ENCODE assay signal across 7 worm cellular contexts in genomic region chrX:10618619-10619130, ce11.
TF ChIP-seq lines count a peak whose summit lies in the region.

No protein-coding gene starts in this region.

TF ChIP-seq in whole organism, L1 larva, 84 proteins besides CTCF, POLR2A, EP300 and RAD21:
- TF ChIP-seq nhr-77 (tag; optimal IDR thresholded peaks at IDR 0.05; lab: Kevin White, UChicago) (peak; percentile 19), fkh-4 (tag; optimal IDR thresholded peaks at IDR 0.05; lab: Kevin White, UChicago; ENCODE audit: borderline replicate concordance) (no peak), nhr-12 (tag; optimal IDR thresholded peaks at IDR 0.05; lab: Kevin White, UChicago) (no peak), fkh-10 (GFP tag; optimal IDR thresholded peaks at IDR 0.05; lab: Kevin White, UChicago) (no peak), lin-14 (GFP tag; optimal IDR thresholded peaks at IDR 0.05; lab: Kevin White, UChicago) (peak; percentile 17), nhr-47 (tag; optimal IDR thresholded peaks at IDR 0.05; lab: Kevin White, UChicago) (no peak), tbx-2 (tag; optimal IDR thresholded peaks at IDR 0.05; lab: Kevin White, UChicago) (peak; percentile 31)

TF ChIP-seq in whole organism, L2 larva, 48 proteins besides CTCF, POLR2A, EP300 and RAD21:
- no peak for TF ChIP-seq ztf-4 (tag; optimal IDR thresholded peaks at IDR 0.05; lab: Kevin White, UChicago)
- TF ChIP-seq F13H6.1 (tag; optimal IDR thresholded peaks at IDR 0.05; lab: Kevin White, UChicago) = peak; percentile 63

TF ChIP-seq in whole organism, L3 larva, 47 proteins besides CTCF, POLR2A, EP300 and RAD21:
- no peak for TF ChIP-seq tbx-2 (tag; optimal IDR thresholded peaks at IDR 0.05; lab: Kevin White, UChicago)
- TF ChIP-seq pha-4 (tag; optimal IDR thresholded peaks at IDR 0.05; lab: Kevin White, UChicago) = peak; percentile 78
- TF ChIP-seq eor-1 (tag; optimal IDR thresholded peaks at IDR 0.05; lab: Kevin White, UChicago) = no peak

TF ChIP-seq in whole organism, L4 larva, 104 proteins besides CTCF, POLR2A, EP300 and RAD21:
- peak; percentile 18; the same call in 1 of the 2 replicates for TF ChIP-seq dmd-6 (GFP tag; IDR thresholded peaks at IDR 0.05; lab: Robert Waterston, UW)
- no peak for TF ChIP-seq nhr-111 (GFP tag; optimal IDR thresholded peaks at IDR 0.05; lab: Kevin White, UChicago)
- no peak for TF ChIP-seq rbr-2 (tag; optimal IDR thresholded peaks at IDR 0.05; lab: Kevin White, UChicago)
- no peak for TF ChIP-seq php-3 (GFP tag; IDR thresholded peaks at IDR 0.05; lab: Robert Waterston, UW)
- TF ChIP-seq egl-43 (GFP tag; IDR thresholded peaks at IDR 0.05; lab: Robert Waterston, UW) = no peak
- TF ChIP-seq D1046.2 (GFP tag; IDR thresholded peaks at IDR 0.05; lab: Robert Waterston, UW) = no peak
- TF ChIP-seq unc-62 (GFP tag; optimal IDR thresholded peaks at IDR 0.05 in 1 of 2; lab: Kevin White, UChicago) = peak in 1 of 2 experiments; percentile 68
- TF ChIP-seq unc-62 (tag; optimal IDR thresholded peaks at IDR 0.05; lab: Kevin White, UChicago) = no peak
- TF ChIP-seq fos-1 (tag; optimal IDR thresholded peaks at IDR 0.05; lab: Kevin White, UChicago) = no peak

TF ChIP-seq in whole organism, late embryonic, 69 proteins besides CTCF, POLR2A, EP300 and RAD21:
- TF ChIP-seq ceh-18 (tag; optimal IDR thresholded peaks at IDR 0.05; lab: Kevin White, UChicago) = peak; percentile 43
- no peak for TF ChIP-seq pha-2 (tag; optimal IDR thresholded peaks at IDR 0.05; lab: Kevin White, UChicago)
- TF ChIP-seq tbx-2 (tag; optimal IDR thresholded peaks at IDR 0.05; lab: Kevin White, UChicago) = peak; percentile 9

TF ChIP-seq in whole organism, mixed stage, embryonic, 35 proteins besides CTCF, POLR2A, EP300 and RAD21:
- TF ChIP-seq pha-4 (tag; optimal IDR thresholded peaks at IDR 0.05; lab: Kevin White, UChicago) (peak; percentile 63), zip-8 (tag; optimal IDR thresholded peaks at IDR 0.05; lab: Kevin White, UChicago) (peak; percentile 43), unc-62 (GFP tag; optimal IDR thresholded peaks at IDR 0.05; lab: Kevin White, UChicago) (no peak)

TF ChIP-seq in whole organism, young adult, 124 proteins besides CTCF, POLR2A, EP300 and RAD21:
- TF ChIP-seq ztf-25 (GFP tag; IDR thresholded peaks at IDR 0.05; lab: Robert Waterston, UW) = no peak
- TF ChIP-seq B0019.2 (GFP tag; conservative IDR thresholded peaks at IDR 0.05; lab: Robert Waterston, UW) = no peak
- TF ChIP-seq nhr-80 (tag; optimal IDR thresholded peaks at IDR 0.05; lab: Kevin White, UChicago) = peak; percentile 28
- TF ChIP-seq madf-10 (tag; optimal IDR thresholded peaks at IDR 0.05; lab: Kevin White, UChicago) = no peak
- no peak for TF ChIP-seq lsy-27 (tag; optimal IDR thresholded peaks at IDR 0.05; lab: Kevin White, UChicago; ENCODE audit: borderline replicate concordance, insufficient read depth)
- no peak for TF ChIP-seq hmg-1.2 (GFP tag; IDR thresholded peaks at IDR 0.05; lab: Robert Waterston, UW)
